Worm (Caenorhabditis elegans) whole organism, L3 larva: Measurements from ENCODE around the gene nrde-2.

Experiments used
- aly-2 ChIP-seq: fragments of 150-350 bp; optimal IDR thresholded peaks from 2 replicates; lab custom pipeline; 2014; ENCODE audit warnings: missing biosample characterization, missing genetic modification characterization
- ama-1 ChIP-seq: fragments of 150-350 bp; optimal IDR thresholded peaks from 2 replicates; lab custom pipeline; 2018
- ceh-16 ChIP-seq: sonication (generic microtip); optimal IDR thresholded peaks from 2 replicates; lab custom pipeline; 2017; ENCODE audit warnings: missing biosample characterization, missing genetic modification characterization
- ceh-28 ChIP-seq: fragments of 150-350 bp; optimal IDR thresholded peaks from 2 replicates; lab custom pipeline; 2014; ENCODE audit warnings: missing biosample characterization, missing genetic modification reagents, missing genetic modification characterization
- ceh-82 ChIP-seq: fragments of 150-350 bp; optimal IDR thresholded peaks from 2 replicates; lab custom pipeline; 2014; ENCODE audit warnings: missing biosample characterization, missing genetic modification characterization
- ceh-9 ChIP-seq: sonication (generic microtip); optimal IDR thresholded peaks from 2 replicates; lab custom pipeline; 2018; ENCODE audit warnings: missing biosample characterization, missing genetic modification characterization
- egl-27 ChIP-seq: sonication (generic microtip); optimal IDR thresholded peaks from 4 replicates; lab custom pipeline; 2017; ENCODE audit warnings: missing biosample characterization, missing genetic modification reagents, missing genetic modification characterization
- elt-1 ChIP-seq: fragments of 150-350 bp; optimal IDR thresholded peaks from 2 replicates; lab custom pipeline; 2014; ENCODE audit warnings: missing biosample characterization, missing genetic modification characterization
- elt-2 ChIP-seq: sonication (generic microtip); optimal IDR thresholded peaks from 2 replicates; lab custom pipeline; 2016; ENCODE audit warnings: missing genetic modification reagents, mild to moderate bottlenecking, missing genetic modification characterization, missing compliant biosample characterization
- elt-3 ChIP-seq, 3 experiments: fragments of 150-350 bp in 1 of 3; sonication (generic microtip) in 2 of 3; optimal IDR thresholded peaks; 2 replicates in 2 of 3; 4 replicates in 1 of 3; lab custom pipeline; 2014 to 2017; ENCODE audit warnings: missing biosample characterization in 3 of 3, missing genetic modification characterization in 3 of 3
- eor-1 ChIP-seq, 2 experiments: fragments of 150-350 bp; optimal IDR thresholded peaks; 2 replicates each; lab custom pipeline; 2014 to 2018; ENCODE audit warnings: missing biosample characterization in 2 of 2, missing genetic modification characterization in 2 of 2
- fkh-10 ChIP-seq: sonication (generic microtip); optimal IDR thresholded peaks from 2 replicates; lab custom pipeline; 2017; ENCODE audit warnings: missing biosample characterization, missing genetic modification reagents, missing genetic modification characterization
- fos-1 ChIP-seq: fragments of 150-350 bp; optimal IDR thresholded peaks from 2 replicates; lab custom pipeline; 2014; ENCODE audit warnings: missing biosample characterization, missing genetic modification characterization
- hmg-11 ChIP-seq: sonication (generic microtip); optimal IDR thresholded peaks from 2 replicates; lab custom pipeline; 2016; ENCODE audit warnings: missing genetic modification characterization, missing compliant biosample characterization
- jun-1 ChIP-seq: fragments of 150-350 bp; optimal IDR thresholded peaks from 2 replicates; lab custom pipeline; 2014; ENCODE audit warnings: missing biosample characterization, missing genetic modification reagents, missing genetic modification characterization
- lin-39 ChIP-seq: fragments of 150-350 bp; optimal IDR thresholded peaks from 2 replicates; lab custom pipeline; 2018; ENCODE audit warnings: missing biosample characterization, missing genetic modification reagents, missing genetic modification characterization
- lsy-12 ChIP-seq: sonication (generic microtip); optimal IDR thresholded peaks from 2 replicates; lab custom pipeline; 2016; ENCODE audit warnings: mild to moderate bottlenecking, missing genetic modification characterization, missing compliant biosample characterization
- mdl-1 ChIP-seq: fragments of 150-350 bp; optimal IDR thresholded peaks from 2 replicates; lab custom pipeline; 2014; ENCODE audit warnings: missing biosample characterization, missing genetic modification characterization
- mml-1 ChIP-seq: fragments of 150-350 bp; sonication (generic microtip); optimal IDR thresholded peaks from 3 replicates; lab custom pipeline; 2014; ENCODE audit warnings: missing biosample characterization, missing genetic modification characterization
- nhr-11 ChIP-seq: fragments of 150-350 bp; optimal IDR thresholded peaks from 2 replicates; lab custom pipeline; 2014; ENCODE audit warnings: missing biosample characterization, missing genetic modification characterization
- nhr-23 ChIP-seq: fragments of 150-350 bp; optimal IDR thresholded peaks from 2 replicates; lab custom pipeline; 2014; ENCODE audit warnings: missing biosample characterization, missing genetic modification reagents, missing genetic modification characterization
- nhr-25 ChIP-seq: sonication (generic microtip); optimal IDR thresholded peaks from 2 replicates; lab custom pipeline; 2017; ENCODE audit warnings: missing biosample characterization, missing genetic modification characterization
- nhr-28 ChIP-seq: fragments of 150-350 bp; optimal IDR thresholded peaks from 2 replicates; lab custom pipeline; 2014; ENCODE audit warnings: missing biosample characterization, missing genetic modification characterization
- nhr-43 ChIP-seq: sonication (generic microtip); optimal IDR thresholded peaks from 2 replicates; lab custom pipeline; 2016; ENCODE audit warnings: mild to moderate bottlenecking, missing genetic modification characterization, missing compliant biosample characterization; ENCODE audit not compliant: poor library complexity, severe bottlenecking
- nhr-67 ChIP-seq: fragments of 150-350 bp; optimal IDR thresholded peaks from 2 replicates; lab custom pipeline; 2014; ENCODE audit warnings: missing biosample characterization, missing genetic modification characterization
- nhr-76 ChIP-seq: fragments of 150-350 bp; sonication (generic microtip); optimal IDR thresholded peaks from 5 replicates; lab custom pipeline; 2014; ENCODE audit warnings: missing biosample characterization, missing genetic modification characterization
- nhr-77 ChIP-seq: fragments of 150-350 bp; optimal IDR thresholded peaks from 2 replicates; lab custom pipeline; 2014; ENCODE audit warnings: missing biosample characterization, missing genetic modification characterization
- pqm-1 ChIP-seq: fragments of 150-350 bp; optimal IDR thresholded peaks from 2 replicates; lab custom pipeline; 2017; ENCODE audit warnings: missing biosample characterization, missing genetic modification characterization, inconsistent platforms
- sea-2 ChIP-seq: fragments of 150-350 bp; sonication (generic microtip); optimal IDR thresholded peaks from 4 replicates; lab custom pipeline; 2014; ENCODE audit warnings: missing biosample characterization, missing genetic modification reagents, missing genetic modification characterization
- snpc-4 ChIP-seq: fragments of 150-350 bp; optimal IDR thresholded peaks from 2 replicates; lab custom pipeline; 2014; ENCODE audit warnings: missing biosample characterization, missing genetic modification characterization
- tbx-2 ChIP-seq: sonication (generic microtip); optimal IDR thresholded peaks from 2 replicates; lab custom pipeline; 2016; ENCODE audit warnings: mild to moderate bottlenecking, missing genetic modification characterization, missing compliant biosample characterization
- unc-39 ChIP-seq: sonication (generic microtip); optimal IDR thresholded peaks from 4 replicates; lab custom pipeline; 2017; ENCODE audit warnings: missing biosample characterization, missing genetic modification characterization
- unc-62 ChIP-seq: fragments of 150-350 bp; sonication (generic microtip); optimal IDR thresholded peaks from 4 replicates; lab custom pipeline; 2014; ENCODE audit warnings: missing biosample characterization, missing genetic modification reagents, missing genetic modification characterization
- zag-1 ChIP-seq: fragments of 150-350 bp; optimal IDR thresholded peaks from 2 replicates; lab custom pipeline; 2014; ENCODE audit warnings: missing biosample characterization, missing genetic modification characterization
- ztf-11 ChIP-seq: fragments of 150-350 bp; optimal IDR thresholded peaks from 2 replicates; lab custom pipeline; 2014; ENCODE audit warnings: missing biosample characterization, missing genetic modification characterization
- ztf-4 ChIP-seq: fragments of 150-350 bp; optimal IDR thresholded peaks from 2 replicates; lab custom pipeline; 2014; ENCODE audit warnings: missing biosample characterization, missing genetic modification characterization

nrde-2 gene

DNA sequence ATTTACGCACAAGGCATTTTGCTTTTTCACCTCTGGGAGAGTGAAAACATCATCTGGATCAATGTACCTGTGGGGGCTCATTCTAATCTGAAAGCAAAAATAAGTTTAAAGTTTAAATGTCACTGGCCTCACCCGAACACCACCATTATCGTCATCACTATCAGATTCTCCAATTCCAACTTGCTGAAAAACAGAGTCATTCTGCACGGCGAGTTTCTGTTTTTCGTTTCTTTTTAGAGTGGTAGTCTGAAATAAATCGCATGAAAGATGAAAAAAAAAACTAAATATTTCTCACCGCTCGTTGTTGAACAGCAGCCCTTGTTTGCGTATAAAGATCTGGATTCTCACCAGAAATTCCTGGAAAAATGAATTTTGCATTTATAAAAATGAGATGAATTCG lies 284 bp downstream of the nrde-2 start:
- TF ChIP-seq tbx-2 = no peak
- TF ChIP-seq nhr-67 (tag; lab: Kevin White, UChicago) = no peak
- no peak for TF ChIP-seq snpc-4
- TF ChIP-seq ztf-4 (tag; lab: Kevin White, UChicago) = no peak
- no peak for TF ChIP-seq ceh-28 (tag; lab: Kevin White, UChicago)
- TF ChIP-seq lsy-12 (tag; lab: Kevin White, UChicago) = no peak
- TF ChIP-seq lin-39 (tag; lab: Kevin White, UChicago) = no peak
- TF ChIP-seq nhr-76 (tag; lab: Kevin White, UChicago) = no peak
- TF ChIP-seq eor-1 (tag; optimal IDR thresholded peaks at IDR 0.05; lab: Kevin White, UChicago) = no peak
- TF ChIP-seq mdl-1 (tag; lab: Kevin White, UChicago) = no peak
- TF ChIP-seq aly-2 (tag; lab: Kevin White, UChicago) = no peak
- TF ChIP-seq fkh-10 (GFP tag; lab: Kevin White, UChicago) = no peak
- no peak for TF ChIP-seq hmg-11 (tag; lab: Kevin White, UChicago)
- TF ChIP-seq pqm-1 = no peak
- no peak for TF ChIP-seq nhr-11 (tag; lab: Kevin White, UChicago)
- no peak for TF ChIP-seq elt-3 (tag; optimal IDR thresholded peaks at IDR 0.05; lab: Kevin White, UChicago)
- no peak for TF ChIP-seq elt-1 (tag; lab: Kevin White, UChicago)
- TF ChIP-seq zag-1 (tag; lab: Kevin White, UChicago) = no peak
- TF ChIP-seq ztf-11 = no peak
- no peak for TF ChIP-seq ama-1 (lab: Kevin White, UChicago)
- TF ChIP-seq, all 47 proteins: peak for 0

ce11 chrII:10245612-10246011 lies 1.8 kb downstream of the nrde-2 start:
- TF ChIP-seq nhr-28 (tag; lab: Kevin White, UChicago) (no peak), mml-1 (tag; lab: Kevin White, UChicago) (no peak), sea-2 (no peak), hmg-11 (tag; lab: Kevin White, UChicago) (no peak), nhr-25 (tag; lab: Kevin White, UChicago) (no peak), elt-1 (tag; lab: Kevin White, UChicago) (no peak), nhr-23 (tag; lab: Kevin White, UChicago) (no peak), snpc-4 (no peak), mdl-1 (tag; lab: Kevin White, UChicago) (no peak), unc-39 (tag; lab: Kevin White, UChicago) (no peak), elt-3 (tag; optimal IDR thresholded peaks at IDR 0.05; lab: Kevin White, UChicago) (no peak), fos-1 (tag; lab: Kevin White, UChicago) (no peak), unc-62 (no peak), ceh-9 (tag; lab: Kevin White, UChicago) (no peak), fkh-10 (GFP tag; lab: Kevin White, UChicago) (no peak), zag-1 (tag; lab: Kevin White, UChicago) (no peak), egl-27 (no peak), lsy-12 (tag; lab: Kevin White, UChicago) (no peak), ama-1 (lab: Kevin White, UChicago) (no peak), eor-1 (tag; optimal IDR thresholded peaks at IDR 0.05; lab: Kevin White, UChicago) (no peak)

ce11 chrII:10242294-10242693 lies 5.1 kb downstream of the nrde-2 start, which contains the start of gene mrps-14:
mrps-14 (minus strand) TSS chrII:10242490.
- TF ChIP-seq elt-2 = no peak
- TF ChIP-seq nhr-28 (tag; lab: Kevin White, UChicago) = no peak
- no peak for TF ChIP-seq eor-1 (tag; optimal IDR thresholded peaks at IDR 0.05; lab: Kevin White, UChicago)
- TF ChIP-seq nhr-25 (tag; lab: Kevin White, UChicago) = no peak
- TF ChIP-seq nhr-43 (tag; lab: Kevin White, UChicago) = no peak
- TF ChIP-seq ztf-4 (tag; lab: Kevin White, UChicago) = no peak
- TF ChIP-seq nhr-77 = no peak
- no peak for TF ChIP-seq aly-2 (tag; lab: Kevin White, UChicago)
- TF ChIP-seq elt-3 (tag; optimal IDR thresholded peaks at IDR 0.05; lab: Kevin White, UChicago) = no peak
- TF ChIP-seq ceh-82 (tag; lab: Kevin White, UChicago) = no peak
- no peak for TF ChIP-seq ceh-16 (tag; lab: Kevin White, UChicago)
- no peak for TF ChIP-seq mml-1 (tag; lab: Kevin White, UChicago)
- no peak for TF ChIP-seq nhr-67 (tag; lab: Kevin White, UChicago)
- TF ChIP-seq zag-1 (tag; lab: Kevin White, UChicago) = no peak
- no peak for TF ChIP-seq sea-2
- no peak for TF ChIP-seq ceh-28 (tag; lab: Kevin White, UChicago)
- no peak for TF ChIP-seq pqm-1
- TF ChIP-seq, all 47 proteins: peak for 0

- TF ChIP-seq jun-1 (tag; lab: Kevin White, UChicago) = no peak
Measured at ce11 chrII:10239595-10239994, 7.8 kb downstream of the nrde-2 start, which contains the start of gene mec-15. mec-15 (minus strand) TSS chrII:10239695.
